Worm (Caenorhabditis elegans): ENCODE measurements around the gene F52H2.5.

ce11 chrX:2515224-2515623, 44.7 kb downstream of the F52H2.5 start, which contains the start of gene syg-1:
- TF ChIP-seq nhr-237 (tag; optimal IDR thresholded peaks at IDR 0.05) (no peak), nhr-28 (tag; optimal IDR thresholded peaks at IDR 0.05) (no peak), nhr-76 (tag; optimal IDR thresholded peaks at IDR 0.05) (no peak), elt-1 (tag; optimal IDR thresholded peaks at IDR 0.05; ENCODE audit: borderline replicate concordance, insufficient read depth) (no peak), unc-39 (tag; optimal IDR thresholded peaks at IDR 0.05) (no peak)
